Fruit fly (Drosophila melanogaster) whole organism, embryonic: ENCODE data around the gene aux.
A peak's percentile ranks its signal among the peaks of the same experiment; 100 is the strongest.

Source experiments
- Atf-2 ChIP-seq: fragments of 200-800 bp; sonication (Bioruptor generic); optimal IDR thresholded peaks from 2 replicates; lab custom pipeline; 2016; ENCODE audit warnings: missing biosample characterization, missing genetic modification characterization
- BEAF-32 ChIP-seq: fragments of 200-800 bp; sonication (Bioruptor generic); optimal IDR thresholded peaks from 3 replicates; lab custom pipeline; 2017; ENCODE audit warnings: missing biosample characterization, missing genetic modification characterization, mild to moderate bottlenecking, moderate library complexity, missing genetic modification reagents
- CG10565 ChIP-seq: fragments of 200-800 bp; sonication (Bioruptor generic); optimal IDR thresholded peaks from 3 replicates; lab custom pipeline; 2016; ENCODE audit warnings: missing biosample characterization, mild to moderate bottlenecking, missing genetic modification characterization
- CG11093 ChIP-seq: fragments of 200-800 bp; sonication (Bioruptor generic); IDR thresholded peaks from 3 replicates; pipeline ENCODE4 v1.3.6; 2022; ENCODE audit warnings: missing biosample characterization, missing genetic modification characterization
- CG11696 ChIP-seq: fragments of 200-800 bp; sonication (Bioruptor generic); IDR thresholded peaks from 2 replicates; pipeline ENCODE4 v1.3.6; 2022; ENCODE audit warnings: missing biosample characterization, missing genetic modification characterization
- CG12391 ChIP-seq: fragments of 200-800 bp; sonication (Bioruptor generic); optimal IDR thresholded peaks from 3 replicates; lab custom pipeline; 2018; ENCODE audit warnings: missing biosample characterization, mild to moderate bottlenecking, missing genetic modification characterization, moderate library complexity
- CG12659 ChIP-seq: fragments of 200-800 bp; sonication (Bioruptor generic); optimal IDR thresholded peaks from 3 replicates; lab custom pipeline; 2017; ENCODE audit warnings: mild to moderate bottlenecking, missing biosample characterization, missing genetic modification reagents, missing genetic modification characterization
- CG13123 ChIP-seq: fragments of 200-800 bp; sonication (Bioruptor generic); optimal IDR thresholded peaks from 2 replicates; lab custom pipeline; 2016; ENCODE audit warnings: missing biosample characterization, missing genetic modification characterization
- CG15073 ChIP-seq: fragments of 200-800 bp; sonication (Bioruptor generic); optimal IDR thresholded peaks from 2 replicates; lab custom pipeline; 2016; ENCODE audit warnings: missing biosample characterization, missing genetic modification characterization
- CG18011 ChIP-seq: fragments of 200-800 bp; sonication (Bioruptor generic); optimal IDR thresholded peaks from 2 replicates; lab custom pipeline; 2017; ENCODE audit warnings: missing biosample characterization, missing genetic modification characterization, mild to moderate bottlenecking, moderate library complexity, missing genotype
- CG2199 ChIP-seq: fragments of 200-800 bp; sonication (Bioruptor generic); IDR thresholded peaks from 3 replicates; pipeline ENCODE4 v1.3.6; 2022; ENCODE audit warnings: missing biosample characterization, missing genetic modification characterization
- CG2202 ChIP-seq: fragments of 200-800 bp; sonication (Bioruptor generic); optimal IDR thresholded peaks from 2 replicates; lab custom pipeline; 2018; ENCODE audit warnings: missing biosample characterization, mild to moderate bottlenecking, missing genetic modification characterization
- CG31365 ChIP-seq: fragments of 200-800 bp; sonication (Bioruptor generic); optimal IDR thresholded peaks from 2 replicates; lab custom pipeline; 2018; ENCODE audit warnings: missing biosample characterization, mild to moderate bottlenecking, missing genetic modification characterization
- CG6689 ChIP-seq: fragments of 200-800 bp; sonication (Bioruptor generic); IDR thresholded peaks from 2 replicates; pipeline ENCODE4 v1.3.6; 2022; ENCODE audit warnings: missing biosample characterization, missing genetic modification characterization
- CG6813 ChIP-seq: fragments of 200-800 bp; sonication (Bioruptor generic); optimal IDR thresholded peaks from 2 replicates; lab custom pipeline; 2017; ENCODE audit warnings: missing biosample characterization, missing genetic modification characterization, mild to moderate bottlenecking, moderate library complexity, missing genetic modification reagents
- CG7963 ChIP-seq: fragments of 200-800 bp; sonication (Bioruptor generic); IDR thresholded peaks from 3 replicates; pipeline ENCODE4 v1.3.6; 2022; ENCODE audit warnings: missing biosample characterization, missing genetic modification characterization; ENCODE audit not compliant: partially characterized antibody
- CG8924 ChIP-seq: fragments of 200-800 bp; optimal IDR thresholded peaks from 3 replicates; lab custom pipeline; 2019; ENCODE audit warnings: missing biosample characterization, mild to moderate bottlenecking, missing genetic modification characterization, moderate library complexity
- CG8944 ChIP-seq: fragments of 200-800 bp; sonication (Bioruptor generic); optimal IDR thresholded peaks from 3 replicates; lab custom pipeline; 2016; ENCODE audit warnings: missing biosample characterization, missing genetic modification characterization
- Chrac-16 ChIP-seq: fragments of 200-800 bp; sonication (Bioruptor generic); optimal IDR thresholded peaks from 3 replicates; lab custom pipeline; 2016; ENCODE audit warnings: missing biosample characterization, missing genetic modification characterization
- CkIIα-i1 ChIP-seq: fragments of 200-800 bp; sonication (Bioruptor generic); IDR thresholded peaks from 2 replicates; pipeline ENCODE4 v1.3.6; 2022; ENCODE audit warnings: missing biosample characterization, missing genetic modification characterization
- CoRest ChIP-seq: fragments of 200-800 bp; sonication (Bioruptor generic); optimal IDR thresholded peaks from 3 replicates; lab custom pipeline; 2018; ENCODE audit warnings: missing biosample characterization, mild to moderate bottlenecking, missing genetic modification characterization, moderate library complexity
- Dll ChIP-seq: fragments of 200-800 bp; sonication (Bioruptor generic); IDR thresholded peaks from 4 replicates; pipeline ENCODE4 v1.3.6; 2022; ENCODE audit warnings: missing biosample characterization, missing genetic modification characterization; ENCODE audit not compliant: partially characterized antibody
- Ets65A ChIP-seq: fragments of 200-800 bp; sonication (Bioruptor generic); peaks from one replicate; lab custom pipeline; 2016; ENCODE audit warnings: missing biosample characterization, missing genetic modification characterization
- Fer2 ChIP-seq: fragments of 200-800 bp; sonication (Bioruptor generic); optimal IDR thresholded peaks from 2 replicates; lab custom pipeline; 2018; ENCODE audit warnings: missing biosample characterization, mild to moderate bottlenecking, missing genetic modification characterization, moderate library complexity
- Fer3 ChIP-seq: fragments of 200-800 bp; sonication (Bioruptor generic); optimal IDR thresholded peaks from 2 replicates; lab custom pipeline; 2018; ENCODE audit warnings: missing biosample characterization, mild to moderate bottlenecking, missing genetic modification characterization, moderate library complexity
- MESR4 ChIP-seq: fragments of 200-800 bp; sonication (Bioruptor generic); optimal IDR thresholded peaks from 2 replicates; lab custom pipeline; 2018; ENCODE audit warnings: missing biosample characterization, mild to moderate bottlenecking, missing genetic modification characterization, moderate library complexity
- Max ChIP-seq: fragments of 200-800 bp; sonication (Bioruptor generic); optimal IDR thresholded peaks from 2 replicates; lab custom pipeline; 2016; ENCODE audit warnings: missing biosample characterization, mild to moderate bottlenecking, missing genetic modification characterization
- Oli ChIP-seq: fragments of 200-800 bp; sonication (Bioruptor generic); optimal IDR thresholded peaks from 2 replicates; lab custom pipeline; 2018; ENCODE audit warnings: missing biosample characterization, mild to moderate bottlenecking, missing genetic modification characterization, moderate library complexity
- Spps ChIP-seq: fragments of 200-800 bp; sonication (Bioruptor generic); optimal IDR thresholded peaks from 2 replicates; lab custom pipeline; 2018; ENCODE audit warnings: missing biosample characterization, mild to moderate bottlenecking, missing genetic modification characterization
- Sry-δ ChIP-seq: fragments of 200-800 bp; sonication (Bioruptor generic); optimal IDR thresholded peaks from 2 replicates; lab custom pipeline; 2016; ENCODE audit warnings: missing biosample characterization, missing genetic modification characterization
- Trl ChIP-seq, 3 experiments: fragments of >200 bp in 2 of 3; fragments of 200-800 bp in 1 of 3; sonication (Bioruptor generic) in 1 of 3; optimal IDR thresholded peaks; 2 replicates in 1 of 3; 3 replicates in 2 of 3; lab custom pipeline; 2016 to 2017; ENCODE audit warnings: missing biosample characterization in 1 of 3, missing genetic modification characterization in 1 of 3
- Xrp1 ChIP-seq: fragments of 200-800 bp; sonication (Bioruptor generic); IDR thresholded peaks from 2 replicates; pipeline ENCODE4 v1.3.6; 2022; ENCODE audit warnings: missing biosample characterization, missing genetic modification characterization
- bbx ChIP-seq: fragments of 200-800 bp; sonication (Bioruptor generic); IDR thresholded peaks from 2 replicates; pipeline ENCODE4 v1.3.6; 2022; ENCODE audit warnings: missing biosample characterization, missing genetic modification characterization; ENCODE audit not compliant: partially characterized antibody
- crp ChIP-seq, 2 experiments: fragments of 200-800 bp; sonication (Bioruptor generic); optimal IDR thresholded peaks; 2 replicates in 1 of 2; 3 replicates in 1 of 2; lab custom pipeline; 2017; ENCODE audit warnings: missing biosample characterization in 2 of 2, missing genetic modification characterization in 2 of 2, mild to moderate bottlenecking in 1 of 2, moderate library complexity in 1 of 2
- fd102C ChIP-seq: fragments of 200-800 bp; sonication (Bioruptor generic); optimal IDR thresholded peaks from 2 replicates; lab custom pipeline; 2018; ENCODE audit warnings: missing biosample characterization, mild to moderate bottlenecking, missing genetic modification characterization, moderate library complexity
- fd3F ChIP-seq: fragments of 200-800 bp; sonication (Bioruptor generic); optimal IDR thresholded peaks from 2 replicates; lab custom pipeline; 2018; ENCODE audit warnings: missing biosample characterization, mild to moderate bottlenecking, missing genetic modification characterization, moderate library complexity
- gt ChIP-seq: fragments of 200-800 bp; sonication (Bioruptor generic); IDR thresholded peaks from 2 replicates; pipeline ENCODE4 v1.3.6; 2022; ENCODE audit warnings: missing biosample characterization, missing genetic modification characterization
- hb ChIP-seq: fragments of 200-800 bp; sonication (Bioruptor generic); IDR thresholded peaks from 3 replicates; pipeline ENCODE4 v1.3.6; 2022; ENCODE audit warnings: missing biosample characterization, missing genetic modification characterization; ENCODE audit not compliant: partially characterized antibody
- hkb ChIP-seq, 2 experiments: fragments of 200-800 bp in 1 of 2; fragments of >200 bp in 1 of 2; sonication (Bioruptor generic) in 1 of 2; IDR thresholded peaks in 1 of 2; optimal IDR thresholded peaks in 1 of 2; 2 replicates each; pipeline versions ENCODE4 v1.3.6 to Lab custom; 2017 to 2022; ENCODE audit warnings: missing biosample characterization in 1 of 2, missing genetic modification characterization in 1 of 2
- hth ChIP-seq: fragments of >200 bp; optimal IDR thresholded peaks from 2 replicates; lab custom pipeline; 2017; ENCODE audit warnings: inconsistent platforms
- klu ChIP-seq: fragments of 200-800 bp; sonication (Bioruptor generic); IDR thresholded peaks from 2 replicates; pipeline ENCODE4 v1.3.6; 2022; ENCODE audit warnings: missing biosample characterization, missing genetic modification characterization
- lbe ChIP-seq: fragments of 200-800 bp; sonication (Bioruptor generic); optimal IDR thresholded peaks from 2 replicates; lab custom pipeline; 2016; ENCODE audit warnings: missing biosample characterization, mild to moderate bottlenecking, missing genetic modification characterization
- nom ChIP-seq: fragments of 200-800 bp; sonication (Bioruptor generic); optimal IDR thresholded peaks from 2 replicates; lab custom pipeline; 2017; ENCODE audit warnings: missing biosample characterization, missing genetic modification characterization, mild to moderate bottlenecking, moderate library complexity, missing genetic modification reagents
- pros ChIP-seq: fragments of 200-800 bp; sonication (Bioruptor generic); optimal IDR thresholded peaks from 3 replicates; lab custom pipeline; 2019; ENCODE audit warnings: missing biosample characterization, mild to moderate bottlenecking, missing genetic modification characterization, moderate library complexity
- slp2 ChIP-seq: fragments of 200-800 bp; sonication (Bioruptor generic); optimal IDR thresholded peaks from 2 replicates; lab custom pipeline; 2016; ENCODE audit warnings: missing biosample characterization, missing genetic modification characterization
- tup ChIP-seq: fragments of 200-800 bp; sonication (Bioruptor generic); optimal IDR thresholded peaks from 2 replicates; lab custom pipeline; 2016; ENCODE audit warnings: missing biosample characterization, mild to moderate bottlenecking, missing genetic modification characterization, moderate library complexity
- usp ChIP-seq: fragments of >200 bp; optimal IDR thresholded peaks from 2 replicates; lab custom pipeline; 2017; ENCODE audit warnings: missing biosample characterization, missing genetic modification characterization
- vvl ChIP-seq: fragments of 200-800 bp; sonication (Bioruptor generic); IDR thresholded peaks from 2 replicates; pipeline ENCODE4 v1.3.6; 2022; ENCODE audit warnings: missing biosample characterization, missing genetic modification characterization
- zfh2 ChIP-seq: fragments of 200-800 bp; sonication (Bioruptor generic); optimal IDR thresholded peaks from 2 replicates; lab custom pipeline; 2016; ENCODE audit warnings: missing biosample characterization, missing genetic modification characterization

Gene aux

DNA sequence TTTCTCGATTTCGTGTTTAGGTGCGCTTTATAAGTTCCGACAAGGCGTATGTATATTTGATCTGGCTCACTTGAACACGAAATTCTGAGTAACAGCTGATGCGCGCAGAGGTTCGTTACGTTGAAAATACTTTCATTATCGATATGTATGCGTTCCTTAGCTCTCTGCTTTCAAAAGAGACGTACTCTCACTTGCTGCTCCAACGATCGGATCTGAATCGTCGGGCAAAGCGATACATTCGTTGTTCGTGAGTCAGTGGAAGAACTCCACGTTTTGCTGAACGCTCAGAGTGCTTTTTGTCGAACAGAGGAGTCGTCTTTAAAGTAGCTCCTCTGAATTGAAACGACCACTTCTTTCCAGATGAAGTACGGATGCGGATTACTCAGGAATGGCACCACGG, 14.5 kb upstream of the aux start, which contains the start of gene beta-Man (continued):
- TF ChIP-seq Chrac-16 (GFP tag; lab: Kevin White, UChicago), result no peak
- no peak for TF ChIP-seq CG15073 (GFP tag; lab: Kevin White, UChicago)
- TF ChIP-seq Sry-δ, result peak; percentile 51
- no peak for TF ChIP-seq CG6689
- TF ChIP-seq CG11093 (GFP tag; lab: Robert Waterston, UW), result no peak
- peak; percentile 49; the same call in 1 of the 4 replicates for TF ChIP-seq Dll
- TF ChIP-seq nom (GFP tag; lab: Kevin White, UChicago), result peak; percentile 48
- TF ChIP-seq BEAF-32 (GFP tag; lab: Kevin White, UChicago), result peak; percentile 64
- TF ChIP-seq CoRest, result no peak
- no peak for TF ChIP-seq CG11696 (GFP tag; lab: Robert Waterston, UW)
- TF ChIP-seq zfh2 (GFP tag; lab: Kevin White, UChicago), result no peak
- TF ChIP-seq CG6813 (GFP tag; lab: Kevin White, UChicago), result no peak
- peak; percentile 32 for TF ChIP-seq CG12659
- TF ChIP-seq CG2202 (tag; lab: Kevin White, UChicago), result no peak
- TF ChIP-seq gt, result no peak
- TF ChIP-seq CG2199, result peak; percentile 58; the same call in 1 of the 3 replicates
- TF ChIP-seq klu, result no peak
- peak; percentile 28 to 41 for TF ChIP-seq Trl (optimal IDR thresholded peaks at IDR 0.05; lab: Kevin White, UChicago)
- no peak for TF ChIP-seq Trl (GFP tag; optimal IDR thresholded peaks at IDR 0.05; lab: Kevin White, UChicago)
- peak; percentile 53 to 92 for TF ChIP-seq crp (GFP tag; optimal IDR thresholded peaks at IDR 0.05; lab: Kevin White, UChicago)
- no peak for TF ChIP-seq hth
- TF ChIP-seq CG12391 (tag; lab: Kevin White, UChicago), result no peak
- TF ChIP-seq tup (GFP tag; lab: Kevin White, UChicago), result no peak
- no peak for TF ChIP-seq Fer2 (tag; lab: Kevin White, UChicago)
- TF ChIP-seq hkb (optimal IDR thresholded peaks at IDR 0.05; lab: Kevin White, UChicago), result no peak
- TF ChIP-seq hkb (GFP tag; IDR thresholded peaks at IDR 0.05; lab: Robert Waterston, UW), result 0 out of 2 replicates have a peak, but pooled peaks have one; percentile 21
- TF ChIP-seq CG7963 (GFP tag; lab: Robert Waterston, UW), result peak; percentile 55; the same call in 2 of the 3 replicates

dm6 chr3R:4214038-4214437, 2.5 kb downstream of the aux start:
- TF ChIP-seq CG8944 (GFP tag; lab: Kevin White, UChicago) (peak; percentile 68), fd3F (peak; percentile 54), CG10565 (GFP tag; lab: Kevin White, UChicago) (no peak), Atf-2 (GFP tag; lab: Kevin White, UChicago) (peak; percentile 59), Spps (tag; lab: Kevin White, UChicago) (peak; percentile 3), CG11093 (GFP tag; lab: Robert Waterston, UW) (peak; percentile 82), bbx (GFP tag; lab: Robert Waterston, UW) (no peak), CkIIα-i1 (peak; percentile 54; the same call in 1 of the 2 replicates), hb (GFP tag; lab: Robert Waterston, UW) (no peak), vvl (GFP tag; lab: Robert Waterston, UW) (peak; percentile 93), Max (GFP tag; lab: Kevin White, UChicago) (peak; percentile 40), CG8924 (peak; percentile 64), Oli (tag; lab: Kevin White, UChicago) (peak; percentile 79), MESR4 (GFP tag; lab: Kevin White, UChicago) (no peak), CG18011 (GFP tag; lab: Kevin White, UChicago) (peak; percentile 18), Ets65A (GFP tag; lab: Kevin White, UChicago) (peak; percentile 98), CG13123 (peak; percentile 26), CG31365 (tag; lab: Kevin White, UChicago) (peak; percentile 31), Fer3 (peak; percentile 64), pros (GFP tag; lab: Kevin White, UChicago) (no peak), fd102C (GFP tag; lab: Kevin White, UChicago) (no peak), Xrp1 (GFP tag; lab: Robert Waterston, UW) (peak; percentile 84), hth (no peak), lbe (no peak), usp (no peak), slp2 (GFP tag; lab: Kevin White, UChicago) (peak; percentile 77)
